Worm (Caenorhabditis elegans) whole organism, L2 larva: ENCODE data around the gene T05A10.6.

ENCODE experiments used
- R02D3.7 ChIP-seq: fragments of 150-350 bp; optimal IDR thresholded peaks from 2 replicates; lab custom pipeline; 2014; ENCODE audit warnings: missing biosample characterization, missing genetic modification characterization
- Y55F3AM.14 ChIP-seq: fragments of 200-800 bp; sonication (Bioruptor generic); optimal IDR thresholded peaks from 2 replicates; lab custom pipeline; 2018; ENCODE audit warnings: mild to moderate bottlenecking, missing genetic modification characterization, missing compliant biosample characterization
- ama-1 ChIP-seq: fragments of 150-350 bp; optimal IDR thresholded peaks from 2 replicates; lab custom pipeline; 2018; ENCODE audit warnings: inconsistent platforms
- blmp-1 ChIP-seq: sonication (generic microtip); optimal IDR thresholded peaks from 2 replicates; lab custom pipeline; 2017; ENCODE audit warnings: missing genetic modification characterization, mild to moderate bottlenecking, missing compliant biosample characterization, antibody characterized with exemption, moderate library complexity; ENCODE audit not compliant: insufficient read depth
- ceh-82 ChIP-seq: fragments of 150-350 bp; optimal IDR thresholded peaks from 2 replicates; lab custom pipeline; 2014; ENCODE audit warnings: missing biosample characterization, missing genetic modification characterization
- lin-39 ChIP-seq: fragments of 150-350 bp; optimal IDR thresholded peaks from 2 replicates; lab custom pipeline; 2014; ENCODE audit warnings: missing biosample characterization, missing genetic modification reagents, missing genetic modification characterization
- lsy-2 ChIP-seq, 2 experiments: fragments of 150-350 bp in 1 of 2; sonication (generic microtip) in 1 of 2; optimal IDR thresholded peaks; 2 replicates each; lab custom pipeline; 2014 to 2017; ENCODE audit warnings: missing biosample characterization in 2 of 2, missing genetic modification characterization in 2 of 2
- nhr-237 ChIP-seq: fragments of 150-350 bp; optimal IDR thresholded peaks from 2 replicates; lab custom pipeline; 2014; ENCODE audit warnings: missing biosample characterization, missing genetic modification characterization
- snpc-4 ChIP-seq: fragments of 150-350 bp; optimal IDR thresholded peaks from 2 replicates; lab custom pipeline; 2014; ENCODE audit warnings: missing biosample characterization, missing genetic modification characterization
- unc-39 ChIP-seq: fragments of 150-350 bp; optimal IDR thresholded peaks from 2 replicates; lab custom pipeline; 2014; ENCODE audit warnings: missing biosample characterization, missing genetic modification characterization
- ztf-11 ChIP-seq: sonication (generic microtip); optimal IDR thresholded peaks from 2 replicates; lab custom pipeline; 2017; ENCODE audit warnings: missing biosample characterization, missing genetic modification characterization

DNA sequence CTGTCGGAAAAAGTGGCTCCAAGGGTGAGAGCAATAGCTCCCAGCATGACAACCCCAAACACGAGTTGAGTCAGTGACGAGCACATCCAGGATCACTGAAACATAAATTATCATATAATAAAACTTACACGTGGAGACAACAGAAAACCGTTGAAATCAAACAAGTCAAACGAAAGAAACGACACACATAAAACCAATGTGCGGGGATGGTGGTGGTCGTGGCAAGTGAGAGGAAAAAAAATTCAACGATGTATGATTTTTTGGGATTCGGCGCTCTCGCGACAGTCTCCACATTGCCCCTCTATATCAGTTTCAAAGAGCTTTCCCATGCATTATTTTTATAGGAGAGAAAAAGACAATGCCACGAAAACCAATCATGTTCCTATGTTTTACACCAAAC lies 10.7 kb downstream of the T05A10.6 start, which contains the start of gene clc-4:
- no peak for TF ChIP-seq nhr-237 (tag; lab: Kevin White, UChicago)
- no peak for TF ChIP-seq R02D3.7
- no peak for TF ChIP-seq ama-1 (lab: Kevin White, UChicago)
- TF ChIP-seq Y55F3AM.14 (GFP tag; lab: Kevin White, UChicago): no peak
- TF ChIP-seq lin-39 (tag; lab: Kevin White, UChicago): no peak
- TF ChIP-seq unc-39 (tag; lab: Kevin White, UChicago): no peak
- no peak for TF ChIP-seq ztf-11 (tag; lab: Kevin White, UChicago)
- TF ChIP-seq lsy-2 (tag; optimal IDR thresholded peaks at IDR 0.05; lab: Kevin White, UChicago): no peak
- TF ChIP-seq snpc-4 (tag; lab: Kevin White, UChicago): no peak
- TF ChIP-seq ceh-82: no peak
- TF ChIP-seq blmp-1 (tag; lab: Kevin White, UChicago): no peak
